Worm (Caenorhabditis elegans) whole organism, L1 larva: ENCODE measurements around the gene F32D8.3.
A peak's percentile ranks its signal among the peaks of the same experiment; 100 is the strongest.

Experiments
- C16A3.4 ChIP-seq: fragments of 150-350 bp; optimal IDR thresholded peaks from 2 replicates; lab custom pipeline; 2014; ENCODE audit warnings: missing biosample characterization, missing genetic modification characterization
- Y116A8C.19 ChIP-seq: sonication (generic microtip); optimal IDR thresholded peaks from 2 replicates; lab custom pipeline; 2016; ENCODE audit warnings: missing compliant biosample characterization, missing genetic modification characterization, borderline replicate concordance
- aha-1 ChIP-seq: fragments of 150-350 bp; optimal IDR thresholded peaks from 2 replicates; lab custom pipeline; 2014; ENCODE audit warnings: missing biosample characterization, missing genetic modification characterization
- alr-1 ChIP-seq: fragments of 200-800 bp; sonication (Bioruptor generic); optimal IDR thresholded peaks from 2 replicates; lab custom pipeline; 2018; ENCODE audit warnings: borderline replicate concordance, mild to moderate bottlenecking, missing genetic modification characterization, missing compliant biosample characterization
- blmp-1 ChIP-seq: fragments of 150-350 bp; optimal IDR thresholded peaks from 2 replicates; lab custom pipeline; 2014; ENCODE audit warnings: missing biosample characterization, missing genetic modification characterization
- ceh-82 ChIP-seq, 3 experiments: fragments of 150-350 bp in 1 of 3; sonication (generic microtip) in 2 of 3; optimal IDR thresholded peaks; 2 replicates each; lab custom pipeline; 2014 to 2017; ENCODE audit warnings: missing biosample characterization in 3 of 3, missing genetic modification characterization in 3 of 3
- ces-1 ChIP-seq: fragments of 150-350 bp; optimal IDR thresholded peaks from 2 replicates; lab custom pipeline; 2014; ENCODE audit warnings: missing biosample characterization, missing genetic modification reagents, missing genetic modification characterization
- efl-3 ChIP-seq: fragments of 200-800 bp; sonication (Bioruptor generic); optimal IDR thresholded peaks from 2 replicates; lab custom pipeline; 2018; ENCODE audit warnings: mild to moderate bottlenecking, missing genetic modification characterization, missing compliant biosample characterization
- elt-2 ChIP-seq: sonication (generic microtip); optimal IDR thresholded peaks from 2 replicates; lab custom pipeline; 2016; ENCODE audit warnings: missing genetic modification characterization, mild to moderate bottlenecking, inconsistent platforms, missing compliant biosample characterization, missing genetic modification reagents
- ets-5 ChIP-seq: fragments of 200-800 bp; sonication (Bioruptor generic); IDR thresholded peaks from 2 replicates; pipeline ENCODE4 v1.3.6; 2022; ENCODE audit warnings: missing genetic modification characterization, missing compliant biosample characterization
- fkh-8 ChIP-seq: sonication (generic microtip); optimal IDR thresholded peaks from 2 replicates; lab custom pipeline; 2016; ENCODE audit warnings: mild to moderate bottlenecking, missing genetic modification characterization, missing compliant biosample characterization
- hlh-17 ChIP-seq: fragments of 200-800 bp; sonication (Bioruptor generic); optimal IDR thresholded peaks from 2 replicates; lab custom pipeline; 2018; ENCODE audit warnings: missing genetic modification characterization, mild to moderate bottlenecking, missing compliant biosample characterization, moderate library complexity, borderline replicate concordance
- hpl-2 ChIP-seq: fragments of 150-350 bp; optimal IDR thresholded peaks from 2 replicates; lab custom pipeline; 2014; ENCODE audit warnings: missing biosample characterization, missing genetic modification reagents, missing genetic modification characterization
- irx-1 ChIP-seq: sonication (generic microtip); optimal IDR thresholded peaks from 2 replicates; lab custom pipeline; 2016; ENCODE audit warnings: missing genetic modification characterization, missing compliant biosample characterization
- lin-13 ChIP-seq: fragments of 150-350 bp; optimal IDR thresholded peaks from 2 replicates; lab custom pipeline; 2014; ENCODE audit warnings: missing biosample characterization, missing genetic modification reagents, missing genetic modification characterization
- lin-14 ChIP-seq: fragments of 200-800 bp; sonication (Bioruptor generic); optimal IDR thresholded peaks from 2 replicates; lab custom pipeline; 2018; ENCODE audit warnings: mild to moderate bottlenecking, missing genetic modification characterization, moderate library complexity, missing compliant biosample characterization
- lin-39 ChIP-seq: fragments of 150-350 bp; optimal IDR thresholded peaks from 2 replicates; lab custom pipeline; 2014; ENCODE audit warnings: missing biosample characterization, missing genetic modification reagents, missing genetic modification characterization
- lir-3 ChIP-seq: sonication (generic microtip); optimal IDR thresholded peaks from 2 replicates; lab custom pipeline; 2016; ENCODE audit warnings: mild to moderate bottlenecking, missing genetic modification characterization, moderate library complexity, missing compliant biosample characterization; ENCODE audit not compliant: poor library complexity
- lsy-2 ChIP-seq, 2 experiments: fragments of 150-350 bp; optimal IDR thresholded peaks; 2 replicates each; lab custom pipeline; 2014; ENCODE audit warnings: missing biosample characterization in 2 of 2, missing genetic modification characterization in 2 of 2
- mef-2 ChIP-seq: fragments of 150-350 bp; optimal IDR thresholded peaks from 2 replicates; lab custom pipeline; 2014; ENCODE audit warnings: missing biosample characterization, missing genetic modification characterization
- nhr-11 ChIP-seq: fragments of 150-350 bp; optimal IDR thresholded peaks from 2 replicates; lab custom pipeline; 2014; ENCODE audit warnings: missing biosample characterization, missing genetic modification characterization
- nhr-19 ChIP-seq: fragments of 200-800 bp; sonication (Bioruptor generic); conservative IDR thresholded peaks from 2 replicates; pipeline ENCODE4 v1.3.6; 2022; ENCODE audit warnings: missing genetic modification characterization, missing compliant biosample characterization
- nhr-20 ChIP-seq: sonication (generic microtip); optimal IDR thresholded peaks from 2 replicates; lab custom pipeline; 2016; ENCODE audit warnings: mild to moderate bottlenecking, missing genetic modification characterization, missing compliant biosample characterization
- nhr-71 ChIP-seq: sonication (generic microtip); optimal IDR thresholded peaks from 2 replicates; lab custom pipeline; 2016; ENCODE audit warnings: mild to moderate bottlenecking, missing genetic modification characterization, moderate library complexity, missing compliant biosample characterization
- nhr-90 ChIP-seq: sonication (generic microtip); optimal IDR thresholded peaks from 2 replicates; lab custom pipeline; 2016; ENCODE audit warnings: mild to moderate bottlenecking, missing genetic modification characterization, missing compliant biosample characterization; ENCODE audit not compliant: poor library complexity
- pag-3 ChIP-seq: sonication (generic microtip); optimal IDR thresholded peaks from 2 replicates; lab custom pipeline; 2017; ENCODE audit warnings: missing genetic modification characterization, mild to moderate bottlenecking, missing compliant biosample characterization, antibody characterized with exemption, borderline replicate concordance; ENCODE audit not compliant: insufficient read depth
- rnt-1 ChIP-seq: sonication (generic microtip); optimal IDR thresholded peaks from 2 replicates; lab custom pipeline; 2016; ENCODE audit warnings: mild to moderate bottlenecking, missing genetic modification characterization, moderate library complexity, missing compliant biosample characterization
- sptf-1 ChIP-seq: fragments of 150-350 bp; optimal IDR thresholded peaks from 2 replicates; lab custom pipeline; 2014; ENCODE audit warnings: missing biosample characterization, missing genetic modification characterization
- tlp-1 ChIP-seq: fragments of 150-350 bp; optimal IDR thresholded peaks from 2 replicates; lab custom pipeline; 2014; ENCODE audit warnings: missing biosample characterization, missing genetic modification characterization
- unc-62 ChIP-seq: fragments of 150-350 bp; optimal IDR thresholded peaks from 2 replicates; lab custom pipeline; 2014; ENCODE audit warnings: missing biosample characterization, missing genetic modification reagents, missing genetic modification characterization
- unc-98 ChIP-seq: fragments of 200-800 bp; sonication (Bioruptor generic); IDR thresholded peaks from 2 replicates; pipeline ENCODE4 v1.3.6; 2022; ENCODE audit warnings: missing genetic modification characterization, missing compliant biosample characterization
- xbp-1 ChIP-seq: sonication (generic microtip); optimal IDR thresholded peaks from 2 replicates; lab custom pipeline; 2016; ENCODE audit warnings: missing genetic modification characterization, missing compliant biosample characterization
- ztf-4 ChIP-seq: fragments of 150-350 bp; optimal IDR thresholded peaks from 2 replicates; lab custom pipeline; 2014; ENCODE audit warnings: missing biosample characterization, missing genetic modification characterization

F32D8.3 gene

DNA sequence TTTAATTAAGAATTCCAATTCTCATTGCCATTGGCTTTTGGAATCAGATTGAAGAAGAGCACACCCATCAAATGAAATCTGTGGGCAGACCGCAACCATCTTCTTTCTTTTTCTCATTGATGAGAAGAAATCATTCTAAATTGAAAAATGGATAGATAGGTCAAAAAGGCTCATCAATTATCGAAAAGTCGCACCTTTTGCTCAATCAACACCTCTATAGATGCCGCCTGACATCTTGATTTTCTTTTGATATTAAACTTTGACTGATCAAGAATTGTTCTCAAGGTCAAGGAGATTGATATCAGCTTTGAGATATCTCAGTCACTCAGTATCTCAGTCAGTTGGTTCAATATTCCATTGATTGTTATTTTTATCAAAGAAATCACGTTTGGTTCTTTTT is 23.3 kb downstream of the F32D8.3 start:
- TF ChIP-seq lin-14 (GFP tag; lab: Kevin White, UChicago): peak; percentile 44
- no peak for TF ChIP-seq aha-1
- TF ChIP-seq ces-1 (GFP tag; lab: Kevin White, UChicago): no peak
- peak; percentile 49 for TF ChIP-seq rnt-1 (tag; lab: Kevin White, UChicago)
- TF ChIP-seq alr-1 (tag; lab: Kevin White, UChicago): no peak
- no peak for TF ChIP-seq irx-1 (tag; lab: Kevin White, UChicago)
- no peak for TF ChIP-seq fkh-8 (tag; lab: Kevin White, UChicago)
- peak in 1 of 2 experiments; percentile 26 for TF ChIP-seq lsy-2 (tag; optimal IDR thresholded peaks at IDR 0.05; lab: Kevin White, UChicago)
- TF ChIP-seq C16A3.4 (tag; lab: Kevin White, UChicago): no peak
- peak; percentile 5 for TF ChIP-seq pag-3 (tag; lab: Kevin White, UChicago)
- peak; percentile 65 for TF ChIP-seq lin-39 (tag; lab: Kevin White, UChicago)
- TF ChIP-seq xbp-1 (tag; lab: Kevin White, UChicago): no peak
- TF ChIP-seq nhr-71 (tag; lab: Kevin White, UChicago): peak; percentile 51

DNA sequence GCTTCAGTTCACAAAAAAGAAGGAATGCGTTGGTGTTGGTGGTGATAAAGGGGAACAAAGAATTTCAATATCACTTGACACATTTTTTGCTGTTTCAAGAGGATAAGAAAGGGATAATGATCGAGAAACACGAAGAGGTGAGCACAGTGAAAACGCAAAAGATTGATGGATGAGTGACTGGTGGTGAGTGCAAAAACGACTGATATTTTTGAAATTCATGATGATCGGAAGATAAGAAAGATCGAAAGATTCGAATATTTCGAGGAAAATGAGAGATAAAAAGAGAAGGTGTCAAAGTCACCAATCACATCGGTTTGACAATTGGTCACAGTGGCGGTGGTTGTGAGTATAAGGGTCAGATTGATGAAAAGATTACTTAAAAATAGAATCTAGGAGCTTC is 29.3 kb downstream of the F32D8.3 start:
- TF ChIP-seq Y116A8C.19 (tag; lab: Kevin White, UChicago): no peak
- TF ChIP-seq elt-2 (tag; lab: Kevin White, UChicago): no peak
- TF ChIP-seq rnt-1 (tag; lab: Kevin White, UChicago): peak; percentile 44
- TF ChIP-seq lin-13: no peak
- no peak for TF ChIP-seq ceh-82 (tag; optimal IDR thresholded peaks at IDR 0.05; lab: Kevin White, UChicago)
- TF ChIP-seq unc-98: no peak
- TF ChIP-seq nhr-19 (GFP tag; lab: Robert Waterston, UW): no peak
- TF ChIP-seq nhr-71 (tag; lab: Kevin White, UChicago): peak; percentile 53
- TF ChIP-seq lin-14 (GFP tag; lab: Kevin White, UChicago): peak; percentile 54
- TF ChIP-seq tlp-1 (tag; lab: Kevin White, UChicago): no peak
- TF ChIP-seq blmp-1: no peak
- TF ChIP-seq mef-2: no peak
- peak in 1 of 2 experiments; percentile 36 for TF ChIP-seq lsy-2 (tag; optimal IDR thresholded peaks at IDR 0.05; lab: Kevin White, UChicago)
- peak; percentile 19 for TF ChIP-seq nhr-20 (tag; lab: Kevin White, UChicago)

DNA sequence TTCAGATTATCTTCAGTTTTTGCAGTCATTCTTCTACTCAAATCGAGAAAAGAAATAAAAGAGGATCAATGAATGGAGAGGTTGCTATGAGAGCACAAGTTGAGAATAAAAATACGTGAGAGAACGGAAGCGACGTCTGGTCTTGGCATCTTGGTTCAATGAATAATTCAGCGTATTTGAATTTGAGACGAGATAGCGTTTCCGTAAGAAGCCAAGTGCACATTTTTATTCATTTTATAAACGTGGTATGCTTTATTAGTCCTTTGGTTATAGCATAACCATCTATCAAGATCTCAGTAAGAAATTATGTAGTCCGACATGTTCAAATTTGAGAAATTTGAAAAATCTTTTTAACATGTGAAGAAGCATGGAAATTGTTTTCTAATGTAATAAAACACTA is 31.7 kb downstream of the F32D8.3 start, which contains the start of gene F58B4.2:
Gene F58B4.2 (minus strand): TSS at position 101 of the 400 bp plus-strand sequence.
- TF ChIP-seq unc-62 (GFP tag; lab: Kevin White, UChicago): no peak
- TF ChIP-seq sptf-1 (tag; lab: Kevin White, UChicago): no peak

DNA sequence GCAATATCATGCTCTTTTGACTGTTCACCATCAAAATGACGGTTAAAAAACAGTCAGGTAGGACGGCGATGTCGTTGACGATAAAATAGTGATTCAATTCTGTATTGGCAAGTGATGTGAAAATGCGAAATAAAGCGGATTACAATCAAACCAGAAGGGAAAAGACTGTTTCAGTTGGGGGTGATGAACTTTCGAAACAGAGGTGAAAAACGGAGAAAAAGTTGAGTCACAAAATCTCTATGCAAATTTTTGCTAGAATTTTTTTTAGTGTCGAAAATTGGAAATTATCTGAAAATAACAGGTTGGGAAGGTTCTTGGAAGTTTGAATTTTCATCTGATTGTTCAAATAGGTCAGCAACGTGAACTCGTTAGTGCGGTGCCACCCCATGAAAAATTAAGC is 35.1 kb downstream of the F32D8.3 start, which contains the start of gene nas-31:
Gene nas-31 (minus strand): TSS at position 101 of the 400 bp plus-strand sequence.
- TF ChIP-seq ceh-82 (tag; optimal IDR thresholded peaks at IDR 0.05; lab: Kevin White, UChicago) (no peak), hpl-2 (no peak), elt-2 (tag; lab: Kevin White, UChicago) (no peak), lin-14 (GFP tag; lab: Kevin White, UChicago) (no peak), lsy-2 (tag; optimal IDR thresholded peaks at IDR 0.05; lab: Kevin White, UChicago) (no peak), mef-2 (no peak), pag-3 (tag; lab: Kevin White, UChicago) (no peak), ztf-4 (tag; lab: Kevin White, UChicago) (no peak), alr-1 (tag; lab: Kevin White, UChicago) (no peak), efl-3 (GFP tag; lab: Kevin White, UChicago) (no peak), aha-1 (no peak), ets-5 (GFP tag; lab: Robert Waterston, UW) (no peak), nhr-11 (no peak), hlh-17 (GFP tag; lab: Kevin White, UChicago) (no peak), lin-13 (no peak)

DNA sequence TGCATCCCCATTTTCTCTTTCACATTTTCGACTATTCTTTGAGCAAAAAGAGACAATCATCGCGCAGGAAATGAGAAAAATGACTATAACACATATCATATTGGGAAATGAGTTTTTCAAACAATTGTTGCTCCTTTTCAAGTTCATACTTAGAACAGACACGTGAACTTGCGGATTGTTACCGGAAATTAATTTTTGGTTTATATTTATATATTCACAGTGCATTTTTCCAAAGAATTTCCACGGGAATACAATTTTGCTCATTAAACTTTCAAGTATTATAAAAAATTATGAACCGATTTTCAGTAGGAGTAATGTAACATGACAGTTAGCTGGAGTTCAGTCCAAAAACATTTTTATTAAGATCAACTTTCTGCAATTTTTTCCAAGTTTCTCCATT is 36.6 kb downstream of the F32D8.3 start, which contains the start of gene F58B4.7:
Gene F58B4.7 (minus strand): TSS at position 101 of the 400 bp plus-strand sequence.
- TF ChIP-seq lin-39 (tag; lab: Kevin White, UChicago) (no peak), lin-14 (GFP tag; lab: Kevin White, UChicago) (no peak), efl-3 (GFP tag; lab: Kevin White, UChicago) (no peak), lir-3 (tag; lab: Kevin White, UChicago) (no peak), nhr-90 (tag; lab: Kevin White, UChicago) (no peak)
